Fruit fly (Drosophila melanogaster) whole organism, wandering third instar larva: ENCODE results near the gene flip.

Experiments
- GATAd ChIP-seq: sonication (Bioruptor generic); optimal IDR thresholded peaks from 2 replicates; lab custom pipeline; 2016; ENCODE audit warnings: missing biosample characterization, missing genetic modification characterization
- Hnf4 ChIP-seq: fragments of 200-800 bp; sonication (Bioruptor generic); optimal IDR thresholded peaks from 2 replicates; lab custom pipeline; 2016; ENCODE audit warnings: missing biosample characterization, mild to moderate bottlenecking, missing genetic modification characterization
- Hr78 ChIP-seq: fragments of >200 bp; optimal IDR thresholded peaks from 2 replicates; lab custom pipeline; 2017; ENCODE audit warnings: missing biosample characterization, missing genetic modification characterization
- Myc ChIP-seq: fragments of >200 bp; optimal IDR thresholded peaks from 2 replicates; lab custom pipeline; 2017
- br ChIP-seq: fragments of 200-800 bp; sonication (Bioruptor generic); optimal IDR thresholded peaks from 2 replicates; lab custom pipeline; 2016; ENCODE audit warnings: missing biosample characterization, missing genetic modification characterization
- dl ChIP-seq, 2 experiments: fragments of 175-275, 200-275 bp in 1 of 2; fragments of 200-275 bp in 1 of 2; sonication (Bioruptor generic); optimal IDR thresholded peaks; lab custom pipeline; 2018; ENCODE audit warnings: mild to moderate bottlenecking in 2 of 2, missing biosample characterization in 2 of 2, missing genetic modification characterization in 2 of 2, moderate library complexity in 2 of 2; ENCODE audit not compliant: partially characterized antibody in 2 of 2, insufficient read depth in 1 of 2
- ey ChIP-seq: fragments of 200-800 bp; sonication (Bioruptor generic); optimal IDR thresholded peaks from 2 replicates; lab custom pipeline; 2016; ENCODE audit warnings: missing biosample characterization, missing genetic modification characterization
- foxo ChIP-seq, 2 experiments: fragments of 200-800 bp; sonication (Bioruptor generic); optimal IDR thresholded peaks; 2 replicates in 1 of 2; 3 replicates in 1 of 2; lab custom pipeline; 2016 to 2017; ENCODE audit warnings: missing biosample characterization in 2 of 2, missing genetic modification characterization in 2 of 2
- lola ChIP-seq: fragments of >200 bp; optimal IDR thresholded peaks from 2 replicates; lab custom pipeline; 2017; ENCODE audit warnings: missing biosample characterization, missing genetic modification characterization
- psq ChIP-seq: fragments of 200-800 bp; sonication (Bioruptor generic); optimal IDR thresholded peaks from 3 replicates; lab custom pipeline; 2017; ENCODE audit warnings: missing biosample characterization, mild to moderate bottlenecking, missing genetic modification characterization, moderate library complexity
- usp ChIP-seq: fragments of >200 bp; optimal IDR thresholded peaks from 2 replicates; lab custom pipeline; 2017; ENCODE audit warnings: missing biosample characterization, missing genetic modification characterization
- woc ChIP-seq: sonication (Bioruptor generic); optimal IDR thresholded peaks from 2 replicates; lab custom pipeline; 2016; ENCODE audit warnings: missing biosample characterization, mild to moderate bottlenecking, missing genetic modification characterization

DNA sequence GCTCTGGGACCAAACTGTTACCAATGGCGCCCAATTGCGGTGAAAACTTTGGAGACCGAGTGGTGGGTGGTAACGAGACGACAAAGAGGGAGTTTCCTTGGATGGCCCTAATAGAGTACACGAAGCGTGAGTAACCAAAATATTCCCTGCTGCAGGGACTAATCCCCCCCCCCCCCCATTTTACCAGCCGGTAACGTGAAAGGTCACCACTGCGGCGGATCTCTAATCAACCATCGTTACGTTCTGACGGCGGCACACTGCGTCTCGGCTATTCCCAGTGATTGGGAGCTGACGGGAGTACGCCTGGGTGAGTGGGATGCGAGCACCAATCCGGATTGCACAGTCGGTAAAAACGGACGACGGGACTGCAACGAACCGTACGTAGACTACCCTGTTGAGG is 31.0 kb upstream of the flip start:
- no peak for TF ChIP-seq foxo (GFP tag; optimal IDR thresholded peaks at IDR 0.05; lab: Kevin White, UChicago)
- TF ChIP-seq Hnf4 (GFP tag; lab: Kevin White, UChicago): no peak
- no peak for TF ChIP-seq GATAd (GFP tag; lab: Kevin White, UChicago)
- TF ChIP-seq dl (GFP tag; optimal IDR thresholded peaks at IDR 0.05; lab: Kevin White, UChicago; ENCODE audit: insufficient read depth in 1 of 2, partially characterized antibody in 2 of 2): no peak
- no peak for TF ChIP-seq Hr78 (GFP tag; lab: Kevin White, UChicago)
- TF ChIP-seq woc: no peak
- no peak for TF ChIP-seq Myc (lab: Kevin White, UChicago)
- no peak for TF ChIP-seq lola (GFP tag; lab: Kevin White, UChicago)
- TF ChIP-seq usp (GFP tag; lab: Kevin White, UChicago): no peak
- no peak for TF ChIP-seq ey (GFP tag; lab: Kevin White, UChicago)
- no peak for TF ChIP-seq br (GFP tag; lab: Kevin White, UChicago)
- no peak for TF ChIP-seq psq (GFP tag; lab: Kevin White, UChicago)
